Worm (Caenorhabditis elegans) whole organism, late embryonic: Measurements from ENCODE around the gene M70.1.

Experiments used
- C38D4.7 ChIP-seq: fragments of 200-800 bp; sonication (Bioruptor generic); optimal IDR thresholded peaks from 2 replicates; lab custom pipeline; 2018; ENCODE audit warnings: mild to moderate bottlenecking, missing genetic modification characterization, moderate library complexity, missing compliant biosample characterization
- F13H6.1 ChIP-seq: sonication (generic microtip); optimal IDR thresholded peaks from 2 replicates; lab custom pipeline; 2016; ENCODE audit warnings: missing genetic modification characterization, missing compliant biosample characterization
- T23F11.4 ChIP-seq: fragments of 200-800 bp; sonication (Bioruptor generic); optimal IDR thresholded peaks from 2 replicates; lab custom pipeline; 2018; ENCODE audit warnings: mild to moderate bottlenecking, missing genetic modification characterization, missing compliant biosample characterization
- Y22D7AL.16 ChIP-seq: sonication (generic microtip); optimal IDR thresholded peaks from 2 replicates; lab custom pipeline; 2016; ENCODE audit warnings: missing genetic modification characterization, missing compliant biosample characterization
- ahr-1 ChIP-seq: sonication (generic microtip); optimal IDR thresholded peaks from 2 replicates; lab custom pipeline; 2016; ENCODE audit warnings: missing genetic modification characterization, missing compliant biosample characterization
- ceh-19 ChIP-seq: fragments of 200-800 bp; sonication (Bioruptor generic); optimal IDR thresholded peaks from 2 replicates; lab custom pipeline; 2018; ENCODE audit warnings: mild to moderate bottlenecking, missing genetic modification characterization, missing compliant biosample characterization
- ceh-2 ChIP-seq: sonication (generic microtip); optimal IDR thresholded peaks from 2 replicates; lab custom pipeline; 2016; ENCODE audit warnings: missing genotype, missing genetic modification characterization, missing compliant biosample characterization
- ceh-22 ChIP-seq: sonication (generic microtip); optimal IDR thresholded peaks from 2 replicates; lab custom pipeline; 2017; ENCODE audit warnings: missing biosample characterization, missing genetic modification characterization
- ceh-45 ChIP-seq: fragments of 200-800 bp; sonication (Bioruptor generic); IDR thresholded peaks from 2 replicates; pipeline ENCODE4 v1.3.6; 2022; ENCODE audit warnings: missing genetic modification reagents, missing genetic modification characterization, missing compliant biosample characterization
- ceh-6 ChIP-seq: fragments of 200-800 bp; sonication (Bioruptor generic); optimal IDR thresholded peaks from 2 replicates; lab custom pipeline; 2018; ENCODE audit warnings: mild to moderate bottlenecking, missing genetic modification characterization, missing compliant biosample characterization
- ceh-9 ChIP-seq: sonication (generic microtip); optimal IDR thresholded peaks from 2 replicates; lab custom pipeline; 2016; ENCODE audit warnings: mild to moderate bottlenecking, missing genetic modification characterization, inconsistent platforms, missing compliant biosample characterization
- dmd-4 ChIP-seq: sonication (generic microtip); optimal IDR thresholded peaks from 2 replicates; lab custom pipeline; 2016; ENCODE audit warnings: borderline replicate concordance, missing genetic modification characterization, missing compliant biosample characterization
- elt-4 ChIP-seq: sonication (generic microtip); optimal IDR thresholded peaks from 2 replicates; lab custom pipeline; 2016; ENCODE audit warnings: missing genetic modification characterization, missing compliant biosample characterization
- ets-4 ChIP-seq: sonication (generic microtip); optimal IDR thresholded peaks from 2 replicates; lab custom pipeline; 2016; ENCODE audit warnings: missing genetic modification characterization, missing compliant biosample characterization
- fax-1 ChIP-seq: sonication (generic microtip); optimal IDR thresholded peaks from 2 replicates; lab custom pipeline; 2016; ENCODE audit warnings: missing genotype, missing genetic modification characterization, missing compliant biosample characterization
- fkh-6 ChIP-seq: sonication (generic microtip); optimal IDR thresholded peaks from 2 replicates; lab custom pipeline; 2016; ENCODE audit warnings: missing genetic modification characterization, missing compliant biosample characterization
- hlh-13 ChIP-seq: fragments of 200-800 bp; sonication (Bioruptor generic); optimal IDR thresholded peaks from 2 replicates; lab custom pipeline; 2018; ENCODE audit warnings: mild to moderate bottlenecking, missing genetic modification characterization, missing compliant biosample characterization
- hlh-15 ChIP-seq: sonication (generic microtip); optimal IDR thresholded peaks from 2 replicates; lab custom pipeline; 2016; ENCODE audit warnings: missing genetic modification characterization, missing compliant biosample characterization
- hlh-6 ChIP-seq: sonication (generic microtip); optimal IDR thresholded peaks from 2 replicates; lab custom pipeline; 2016; ENCODE audit warnings: missing genotype, missing genetic modification characterization, missing compliant biosample characterization
- lin-11 ChIP-seq: fragments of 200-800 bp; sonication (Bioruptor generic); optimal IDR thresholded peaks from 2 replicates; lab custom pipeline; 2018; ENCODE audit warnings: mild to moderate bottlenecking, missing genetic modification characterization, missing compliant biosample characterization
- mec-3 ChIP-seq: sonication (generic microtip); optimal IDR thresholded peaks from 2 replicates; lab custom pipeline; 2016; ENCODE audit warnings: borderline replicate concordance, missing genetic modification characterization, missing compliant biosample characterization
- npax-4 ChIP-seq: sonication (generic microtip); optimal IDR thresholded peaks from 2 replicates; lab custom pipeline; 2016; ENCODE audit warnings: missing genetic modification characterization, missing compliant biosample characterization
- pag-3 ChIP-seq: sonication (generic microtip); optimal IDR thresholded peaks from 2 replicates; lab custom pipeline; 2016; ENCODE audit warnings: missing compliant biosample characterization, missing genetic modification characterization, borderline replicate concordance
- pat-9 ChIP-seq: fragments of 200-800 bp; sonication (Bioruptor generic); optimal IDR thresholded peaks from 2 replicates; lab custom pipeline; 2018; ENCODE audit warnings: mild to moderate bottlenecking, missing genetic modification characterization, moderate library complexity, missing compliant biosample characterization
- pax-1 ChIP-seq: fragments of 150-350 bp; optimal IDR thresholded peaks from 2 replicates; lab custom pipeline; 2014; ENCODE audit warnings: missing biosample characterization, missing genetic modification characterization
- pha-2 ChIP-seq: sonication (generic microtip); optimal IDR thresholded peaks from 2 replicates; lab custom pipeline; 2017; ENCODE audit warnings: mild to moderate bottlenecking, missing genetic modification characterization, missing compliant biosample characterization
- pros-1 ChIP-seq: fragments of 150-350 bp; optimal IDR thresholded peaks from 2 replicates; lab custom pipeline; 2014; ENCODE audit warnings: missing biosample characterization, missing genetic modification reagents, missing genetic modification characterization
- rnt-1 ChIP-seq: sonication (generic microtip); optimal IDR thresholded peaks from 2 replicates; lab custom pipeline; 2016; ENCODE audit warnings: missing genetic modification characterization, missing compliant biosample characterization
- sdc-2 ChIP-seq: sonication (generic microtip); optimal IDR thresholded peaks from 2 replicates; lab custom pipeline; 2016; ENCODE audit warnings: missing genotype, missing genetic modification characterization, missing compliant biosample characterization
- sox-2 ChIP-seq: fragments of 200-800 bp; sonication (Bioruptor generic); IDR thresholded peaks from 2 replicates; pipeline ENCODE4 v1.3.6; 2022; ENCODE audit warnings: missing genetic modification reagents, missing genetic modification characterization, missing compliant biosample characterization
- sox-4 ChIP-seq: sonication (generic microtip); optimal IDR thresholded peaks from 2 replicates; lab custom pipeline; 2017; ENCODE audit warnings: mild to moderate bottlenecking, missing genetic modification characterization, inconsistent platforms, missing compliant biosample characterization
- tbx-7 ChIP-seq: sonication (generic microtip); optimal IDR thresholded peaks from 2 replicates; lab custom pipeline; 2016; ENCODE audit warnings: missing genotype, missing genetic modification characterization, missing compliant biosample characterization
- ttx-3 ChIP-seq: sonication (generic microtip); optimal IDR thresholded peaks from 2 replicates; lab custom pipeline; 2016; ENCODE audit warnings: missing genetic modification reagents, missing genetic modification characterization, missing compliant biosample characterization
- unc-3 ChIP-seq, 2 experiments: fragments of 200-800 bp in 1 of 2; sonication (Bioruptor generic) in 1 of 2; sonication (generic microtip) in 1 of 2; conservative IDR thresholded peaks in 1 of 2; optimal IDR thresholded peaks in 1 of 2; 2 replicates each; pipeline versions ENCODE4 v1.3.6 to Lab custom; 2016 to 2022; ENCODE audit warnings: missing compliant biosample characterization in 2 of 2, missing genetic modification characterization in 2 of 2, missing genetic modification reagents in 1 of 2
- unc-86 ChIP-seq: sonication (generic microtip); optimal IDR thresholded peaks from 2 replicates; lab custom pipeline; 2016; ENCODE audit warnings: missing genetic modification characterization, missing compliant biosample characterization

The M70.1 gene

DNA sequence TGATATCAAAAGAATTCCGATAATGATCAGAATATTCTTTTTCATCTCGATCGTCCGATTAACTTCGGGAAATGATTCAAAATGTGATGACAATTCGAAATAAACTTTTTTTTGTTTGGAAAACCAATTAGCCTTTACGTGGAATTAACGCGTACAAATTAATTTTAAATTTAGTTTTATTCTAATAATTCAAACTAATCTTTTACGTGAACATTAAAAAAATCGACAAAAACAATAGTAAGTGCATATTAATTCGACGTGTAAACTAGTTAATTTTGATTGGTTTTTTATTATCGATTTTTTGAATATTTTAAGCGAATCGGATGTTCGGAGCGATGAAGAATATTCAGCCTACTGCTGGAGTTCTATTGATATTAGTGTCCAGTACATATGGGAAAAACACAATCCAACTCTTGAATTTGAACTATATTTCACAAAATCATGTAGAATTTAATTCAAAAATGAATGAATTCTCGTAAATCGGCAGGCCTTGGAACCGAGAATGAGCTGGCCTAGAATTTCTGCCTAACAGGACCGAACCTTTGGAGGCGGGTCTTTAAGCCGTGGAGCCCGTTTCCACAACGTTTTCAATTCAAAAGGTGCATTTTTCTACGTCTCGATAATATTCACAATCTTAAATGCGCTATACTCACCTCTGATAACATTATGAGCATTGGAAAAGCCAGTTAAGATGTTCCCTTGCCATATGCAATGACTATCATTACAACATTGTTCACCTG is 3.1 kb upstream of the M70.1 start, which contains the start of the genes M70.3 and M70.2:
M70.3 (minus strand) TSS at position 101 of the 740 bp plus-strand sequence.
M70.2 (plus strand) TSS at position 690 of the 740 bp plus-strand sequence.
- no peak for TF ChIP-seq pha-2
- TF ChIP-seq sox-2 (GFP tag; lab: Robert Waterston, UW) = no peak
- TF ChIP-seq hlh-15 (tag; lab: Kevin White, UChicago) = no peak
- no peak for TF ChIP-seq ceh-22 (tag; lab: Kevin White, UChicago)
- TF ChIP-seq pat-9 (tag; lab: Kevin White, UChicago) = no peak
- no peak for TF ChIP-seq ceh-6 (GFP tag; lab: Kevin White, UChicago)
- TF ChIP-seq ets-4 (tag; lab: Kevin White, UChicago) = no peak
- TF ChIP-seq T23F11.4 (GFP tag; lab: Kevin White, UChicago) = no peak
- TF ChIP-seq hlh-13 = no peak
- no peak for TF ChIP-seq pag-3 (tag; lab: Kevin White, UChicago)
- no peak for TF ChIP-seq fax-1 (tag; lab: Kevin White, UChicago)
- no peak for TF ChIP-seq ahr-1 (tag; lab: Kevin White, UChicago)
- no peak for TF ChIP-seq ceh-2 (tag; lab: Kevin White, UChicago)
- no peak for TF ChIP-seq ceh-9 (tag; lab: Kevin White, UChicago)
- no peak for TF ChIP-seq npax-4
- no peak for TF ChIP-seq tbx-7 (tag; lab: Kevin White, UChicago)
- no peak for TF ChIP-seq mec-3 (tag; lab: Kevin White, UChicago)
- no peak for TF ChIP-seq rnt-1 (tag; lab: Kevin White, UChicago)
- no peak for TF ChIP-seq C38D4.7 (GFP tag; lab: Kevin White, UChicago)

ce11 chrIV:2246150-2246549 is 485 bp downstream of the M70.1 start:
- TF ChIP-seq pat-9 (tag; lab: Kevin White, UChicago) = no peak
- no peak for TF ChIP-seq pros-1
- TF ChIP-seq hlh-6 (tag; lab: Kevin White, UChicago) = no peak
- TF ChIP-seq ahr-1 (tag; lab: Kevin White, UChicago) = no peak
- no peak for TF ChIP-seq tbx-7 (tag; lab: Kevin White, UChicago)
- TF ChIP-seq ceh-22 (tag; lab: Kevin White, UChicago) = no peak
- no peak for TF ChIP-seq pha-2
- no peak for TF ChIP-seq ceh-45
- TF ChIP-seq hlh-13 = no peak
- TF ChIP-seq fax-1 (tag; lab: Kevin White, UChicago) = no peak
- TF ChIP-seq, all 69 proteins: peak for 0

DNA sequence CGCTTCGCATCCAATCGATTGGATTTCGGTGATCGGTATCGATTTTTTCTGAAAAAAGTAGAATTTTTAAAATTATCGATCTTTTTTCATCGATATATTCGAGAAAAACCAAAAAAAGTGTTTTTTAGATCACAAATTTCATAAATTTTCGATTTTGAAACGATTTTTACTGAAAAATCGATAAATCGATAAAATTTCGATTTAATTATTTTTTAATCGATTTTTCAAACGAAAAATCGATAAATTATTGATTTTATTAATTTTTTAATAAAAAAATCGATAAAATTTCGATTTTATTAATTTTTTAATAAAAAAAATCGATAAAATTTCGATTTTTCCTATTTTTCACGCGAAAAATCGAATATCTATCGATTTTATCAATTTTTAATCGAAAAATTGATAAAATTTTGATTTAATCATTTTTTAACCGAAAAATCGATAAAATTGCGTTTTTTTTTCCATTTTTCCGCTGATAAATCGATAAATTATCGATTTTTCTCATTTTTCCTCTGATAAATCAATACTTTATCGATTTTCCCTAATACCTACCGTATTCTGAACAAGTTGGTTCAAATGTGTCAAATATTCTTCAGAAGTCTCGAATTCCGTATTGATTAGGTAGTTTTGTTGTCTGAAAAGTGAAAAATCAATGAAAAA is 7.9 kb downstream of the M70.1 start:
- TF ChIP-seq lin-11 (tag; lab: Kevin White, UChicago) (no peak), T23F11.4 (GFP tag; lab: Kevin White, UChicago) (no peak), sdc-2 (no peak), ceh-45 (no peak), F13H6.1 (no peak), C38D4.7 (GFP tag; lab: Kevin White, UChicago) (no peak), fkh-6 (no peak), sox-4 (tag; lab: Kevin White, UChicago) (no peak), ceh-19 (no peak), dmd-4 (tag; lab: Kevin White, UChicago) (no peak), pax-1 (no peak), unc-86 (tag; lab: Kevin White, UChicago) (no peak), unc-3 (GFP tag; conservative IDR thresholded peaks at IDR 0.05; lab: Robert Waterston, UW) (no peak), unc-3 (tag; optimal IDR thresholded peaks at IDR 0.05; lab: Kevin White, UChicago) (no peak), Y22D7AL.16 (tag; lab: Kevin White, UChicago) (no peak), elt-4 (tag; lab: Kevin White, UChicago) (no peak), pag-3 (tag; lab: Kevin White, UChicago) (no peak), ceh-2 (tag; lab: Kevin White, UChicago) (no peak), pha-2 (no peak), ttx-3 (tag; lab: Kevin White, UChicago) (no peak)
- TF ChIP-seq, all 69 proteins: peak for 0
